Fruit fly (Drosophila melanogaster) whole organism, embryonic: Measurements from ENCODE around the gene CG12194.

Experiments
- Atf6 ChIP-seq: fragments of 200-800 bp; sonication (Bioruptor generic); IDR thresholded peaks from 2 replicates; pipeline ENCODE4 v1.3.6; 2022; ENCODE audit warnings: missing biosample characterization, missing genetic modification characterization
- Bgb ChIP-seq: fragments of 200-800 bp; sonication (Bioruptor generic); IDR thresholded peaks from 2 replicates; pipeline ENCODE4 v1.3.6; 2022; ENCODE audit warnings: missing biosample characterization, missing genetic modification characterization; ENCODE audit not compliant: partially characterized antibody
- Bteb2 ChIP-seq: fragments of 200-800 bp; sonication (Bioruptor generic); optimal IDR thresholded peaks from 2 replicates; lab custom pipeline; 2016; ENCODE audit warnings: missing biosample characterization, missing genetic modification characterization
- CG11695 ChIP-seq: fragments of 200-800 bp; sonication (Bioruptor generic); IDR thresholded peaks from 3 replicates; pipeline ENCODE4 v1.3.6; 2022; ENCODE audit warnings: missing biosample characterization, missing genetic modification characterization
- CG12659 ChIP-seq: fragments of 200-800 bp; sonication (Bioruptor generic); optimal IDR thresholded peaks from 3 replicates; lab custom pipeline; 2017; ENCODE audit warnings: mild to moderate bottlenecking, missing biosample characterization, missing genetic modification reagents, missing genetic modification characterization
- CG14710 ChIP-seq: fragments of 200-800 bp; sonication (Bioruptor generic); optimal IDR thresholded peaks from 3 replicates; lab custom pipeline; 2019; ENCODE audit warnings: missing biosample characterization, mild to moderate bottlenecking, missing genetic modification characterization, moderate library complexity
- CG14860 ChIP-seq: fragments of 200-800 bp; sonication (Bioruptor generic); IDR thresholded peaks from 3 replicates; pipeline ENCODE4 v1.3.6; 2022; ENCODE audit warnings: missing biosample characterization, missing genetic modification characterization; ENCODE audit not compliant: partially characterized antibody
- CG15514 ChIP-seq: fragments of 200-800 bp; sonication (Bioruptor generic); optimal IDR thresholded peaks from 3 replicates; lab custom pipeline; 2017; ENCODE audit warnings: missing biosample characterization, missing genetic modification characterization, mild to moderate bottlenecking, moderate library complexity, missing genetic modification reagents
- CG16813 ChIP-seq: fragments of 200-800 bp; sonication (Bioruptor generic); IDR thresholded peaks from 3 replicates; pipeline ENCODE4 v1.3.6; 2022; ENCODE audit warnings: missing biosample characterization, missing genetic modification characterization; ENCODE audit not compliant: partially characterized antibody
- CG34224 ChIP-seq: fragments of 200-800 bp; sonication (Bioruptor generic); IDR thresholded peaks from 3 replicates; pipeline ENCODE4 v1.3.6; 2022; ENCODE audit warnings: missing biosample characterization, missing genetic modification characterization; ENCODE audit not compliant: partially characterized antibody
- CG4617 ChIP-seq: fragments of 200-800 bp; sonication (Bioruptor generic); optimal IDR thresholded peaks from 3 replicates; lab custom pipeline; 2016; ENCODE audit warnings: missing biosample characterization, missing genetic modification characterization, borderline replicate concordance
- CG7963 ChIP-seq: fragments of 200-800 bp; sonication (Bioruptor generic); IDR thresholded peaks from 3 replicates; pipeline ENCODE4 v1.3.6; 2022; ENCODE audit warnings: missing biosample characterization, missing genetic modification characterization; ENCODE audit not compliant: partially characterized antibody
- CG8944 ChIP-seq: fragments of 200-800 bp; sonication (Bioruptor generic); optimal IDR thresholded peaks from 3 replicates; lab custom pipeline; 2016; ENCODE audit warnings: missing biosample characterization, missing genetic modification characterization
- CG9437 ChIP-seq: fragments of 200-800 bp; sonication (Bioruptor generic); optimal IDR thresholded peaks from 2 replicates; lab custom pipeline; 2018; ENCODE audit warnings: missing biosample characterization, mild to moderate bottlenecking, missing genetic modification characterization
- CG9797 ChIP-seq: fragments of 200-800 bp; sonication (Bioruptor generic); optimal IDR thresholded peaks from 3 replicates; lab custom pipeline; 2018; ENCODE audit warnings: missing biosample characterization, mild to moderate bottlenecking, missing genetic modification characterization
- D ChIP-seq, 2 experiments: fragments of 200-800 bp in 1 of 2; fragments of >200 bp in 1 of 2; sonication (Bioruptor generic) in 1 of 2; optimal IDR thresholded peaks; 2 replicates in 1 of 2; 3 replicates in 1 of 2; lab custom pipeline; 2017; ENCODE audit warnings: mild to moderate bottlenecking in 1 of 2, missing biosample characterization in 1 of 2, missing genetic modification characterization in 1 of 2, missing genetic modification reagents in 1 of 2
- Dp ChIP-seq: fragments of 200-800 bp; sonication (Bioruptor generic); optimal IDR thresholded peaks from 2 replicates; lab custom pipeline; 2018; ENCODE audit warnings: missing biosample characterization, mild to moderate bottlenecking, missing genetic modification characterization, moderate library complexity
- E2f2 ChIP-seq: fragments of 200-800 bp; sonication (Bioruptor generic); IDR thresholded peaks from 2 replicates; pipeline ENCODE4 v1.3.6; 2022; ENCODE audit warnings: missing biosample characterization, missing genetic modification characterization
- Ets97D ChIP-seq: fragments of 200-800 bp; sonication (Bioruptor generic); optimal IDR thresholded peaks from 3 replicates; lab custom pipeline; 2016; ENCODE audit warnings: missing biosample characterization, missing genetic modification characterization
- Fer3 ChIP-seq: fragments of 200-800 bp; sonication (Bioruptor generic); optimal IDR thresholded peaks from 2 replicates; lab custom pipeline; 2018; ENCODE audit warnings: missing biosample characterization, mild to moderate bottlenecking, missing genetic modification characterization, moderate library complexity
- H15 ChIP-seq: fragments of 200-800 bp; sonication (Bioruptor generic); IDR thresholded peaks from 3 replicates; pipeline ENCODE4 v1.3.6; 2022; ENCODE audit warnings: missing biosample characterization, missing genetic modification characterization
- HLH4C ChIP-seq: fragments of 200-800 bp; sonication (Bioruptor generic); IDR thresholded peaks from 3 replicates; pipeline ENCODE4 v1.3.6; 2022; ENCODE audit warnings: missing biosample characterization, missing genetic modification characterization; ENCODE audit not compliant: partially characterized antibody
- HmgZ ChIP-seq: fragments of 200-800 bp; sonication (Bioruptor generic); optimal IDR thresholded peaks from 2 replicates; lab custom pipeline; 2018; ENCODE audit warnings: missing biosample characterization, mild to moderate bottlenecking, missing genetic modification characterization
- MESR4 ChIP-seq: fragments of 200-800 bp; sonication (Bioruptor generic); optimal IDR thresholded peaks from 2 replicates; lab custom pipeline; 2018; ENCODE audit warnings: missing biosample characterization, mild to moderate bottlenecking, missing genetic modification characterization, moderate library complexity
- Med ChIP-seq: fragments of 200-800 bp; sonication (Bioruptor generic); peaks from one replicate; lab custom pipeline; 2016; ENCODE audit warnings: missing biosample characterization, missing genetic modification characterization, mild to moderate bottlenecking, inconsistent platforms, moderate library complexity
- Myb ChIP-seq: fragments of 200-800 bp; sonication (Bioruptor generic); optimal IDR thresholded peaks from 2 replicates; lab custom pipeline; 2016; ENCODE audit warnings: missing biosample characterization, missing genetic modification characterization
- Opbp ChIP-seq: fragments of 200-800 bp; sonication (Bioruptor generic); IDR thresholded peaks from 3 replicates; pipeline ENCODE4 v1.3.6; 2022; ENCODE audit warnings: missing biosample characterization, missing genetic modification characterization; ENCODE audit not compliant: partially characterized antibody
- Pdp1 ChIP-seq, 2 experiments: fragments of 200-800 bp; sonication (Bioruptor generic); optimal IDR thresholded peaks; 3 replicates each; lab custom pipeline; 2016; ENCODE audit warnings: missing biosample characterization in 2 of 2, missing genetic modification characterization in 2 of 2, mild to moderate bottlenecking in 1 of 2, moderate library complexity in 1 of 2
- Rfx ChIP-seq: fragments of 200-800 bp; sonication (Bioruptor generic); IDR thresholded peaks from 2 replicates; pipeline ENCODE4 v1.3.6; 2022; ENCODE audit warnings: missing biosample characterization, missing genetic modification characterization
- bbx ChIP-seq: fragments of 200-800 bp; sonication (Bioruptor generic); IDR thresholded peaks from 2 replicates; pipeline ENCODE4 v1.3.6; 2022; ENCODE audit warnings: missing biosample characterization, missing genetic modification characterization; ENCODE audit not compliant: partially characterized antibody
- bsh ChIP-seq, 2 experiments: fragments of 200-800 bp; sonication (Bioruptor generic); optimal IDR thresholded peaks; 2 replicates each; lab custom pipeline; 2017 to 2018; ENCODE audit warnings: mild to moderate bottlenecking in 2 of 2, missing biosample characterization in 2 of 2, missing genetic modification characterization in 2 of 2, moderate library complexity in 1 of 2
- cas ChIP-seq: fragments of 200-800 bp; sonication (Bioruptor generic); IDR thresholded peaks from 2 replicates; pipeline ENCODE4 v1.3.6; 2022; ENCODE audit warnings: missing biosample characterization, missing genetic modification characterization
- chinmo ChIP-seq: fragments of 200-800 bp; sonication (Bioruptor generic); IDR thresholded peaks from 4 replicates; pipeline ENCODE4 v1.3.6; 2022; ENCODE audit warnings: missing biosample characterization, missing genetic modification characterization; ENCODE audit not compliant: partially characterized antibody
- dimm ChIP-seq: fragments of 200-800 bp; sonication (Bioruptor generic); IDR thresholded peaks from 2 replicates; pipeline ENCODE4 v1.3.6; 2022; ENCODE audit warnings: missing biosample characterization, missing genetic modification characterization
- eve ChIP-seq, 2 experiments: fragments of >200 bp; optimal IDR thresholded peaks; 2 replicates each; lab custom pipeline; 2017; ENCODE audit warnings: missing biosample characterization in 2 of 2, missing genetic modification characterization in 2 of 2
- gcm ChIP-seq: fragments of 200-800 bp; sonication (Bioruptor generic); optimal IDR thresholded peaks from 2 replicates; lab custom pipeline; 2019; ENCODE audit warnings: missing biosample characterization, mild to moderate bottlenecking, missing genetic modification characterization, moderate library complexity
- hb ChIP-seq: fragments of 200-800 bp; sonication (Bioruptor generic); IDR thresholded peaks from 3 replicates; pipeline ENCODE4 v1.3.6; 2022; ENCODE audit warnings: missing biosample characterization, missing genetic modification characterization; ENCODE audit not compliant: partially characterized antibody
- hbn ChIP-seq: fragments of 200-800 bp; sonication (Bioruptor generic); IDR thresholded peaks from 2 replicates; pipeline ENCODE4 v1.3.6; 2022; ENCODE audit warnings: missing biosample characterization, missing genetic modification characterization; ENCODE audit not compliant: partially characterized antibody
- inv ChIP-seq: fragments of 200-800 bp; sonication (Bioruptor generic); IDR thresholded peaks from 2 replicates; pipeline ENCODE4 v1.3.6; 2022; ENCODE audit warnings: missing biosample characterization, missing genetic modification characterization; ENCODE audit not compliant: partially characterized antibody
- kay ChIP-seq: fragments of 200-800 bp; sonication (Bioruptor generic); optimal IDR thresholded peaks from 2 replicates; lab custom pipeline; 2016; ENCODE audit warnings: missing biosample characterization, missing genetic modification characterization
- mld ChIP-seq: fragments of 200-800 bp; sonication (Bioruptor generic); IDR thresholded peaks from 3 replicates; pipeline ENCODE4 v1.3.6; 2022; ENCODE audit warnings: missing biosample characterization, missing genetic modification characterization; ENCODE audit not compliant: partially characterized antibody
- p53 ChIP-seq: fragments of 200-800 bp; sonication (Bioruptor generic); optimal IDR thresholded peaks from 2 replicates; lab custom pipeline; 2016; ENCODE audit warnings: missing biosample characterization, missing genetic modification characterization
- pzg ChIP-seq: fragments of 200-800 bp; sonication (Bioruptor generic); optimal IDR thresholded peaks from 3 replicates; lab custom pipeline; 2018; ENCODE audit warnings: missing biosample characterization, mild to moderate bottlenecking, missing genetic modification characterization, moderate library complexity
- rib ChIP-seq: fragments of 200-800 bp; sonication (Bioruptor generic); IDR thresholded peaks from 2 replicates; pipeline ENCODE4 v1.3.6; 2022; ENCODE audit warnings: missing biosample characterization, missing genetic modification characterization
- sd ChIP-seq: fragments of 200-800 bp; sonication (Bioruptor generic); optimal IDR thresholded peaks from 3 replicates; lab custom pipeline; 2018; ENCODE audit warnings: missing biosample characterization, mild to moderate bottlenecking, missing genetic modification characterization, moderate library complexity
- sna ChIP-seq: fragments of 200-800 bp; sonication (Bioruptor generic); IDR thresholded peaks from 2 replicates; pipeline ENCODE4 v1.3.6; 2022; ENCODE audit warnings: missing biosample characterization, missing genetic modification characterization; ENCODE audit not compliant: partially characterized antibody
- trem ChIP-seq: fragments of 200-800 bp; optimal IDR thresholded peaks from 3 replicates; lab custom pipeline; 2019; ENCODE audit warnings: missing biosample characterization, mild to moderate bottlenecking, missing genetic modification characterization, moderate library complexity
- zfh1 ChIP-seq: fragments of 200-800 bp; sonication (Bioruptor generic); IDR thresholded peaks from 3 replicates; pipeline ENCODE4 v1.3.6; 2022; ENCODE audit warnings: missing biosample characterization, missing genetic modification characterization

CG12194 gene

dm6 chr2L:4830490-4830889, 7.7 kb upstream of the CG12194 start, which contains the start of gene Fnta (continued):
- TF ChIP-seq MESR4 (GFP tag; lab: Kevin White, UChicago) (peak; percentile 66), cas (GFP tag; lab: Robert Waterston, UW) (no peak), E2f2 (GFP tag; lab: Robert Waterston, UW) (peak; percentile 89), H15 (GFP tag; lab: Robert Waterston, UW) (no peak), Atf6 (GFP tag; lab: Robert Waterston, UW) (no peak), dimm (GFP tag; lab: Robert Waterston, UW) (no peak), sd (tag; lab: Kevin White, UChicago) (peak; percentile 54), CG9437 (GFP tag; lab: Kevin White, UChicago) (no peak), p53 (no peak), CG8944 (GFP tag; lab: Kevin White, UChicago) (no peak), Opbp (GFP tag; lab: Robert Waterston, UW) (peak; percentile 93; the same call in 2 of the 3 replicates), CG16813 (GFP tag; lab: Robert Waterston, UW) (peak; percentile 75), CG15514 (GFP tag; lab: Kevin White, UChicago) (peak; percentile 35), mld (GFP tag; lab: Robert Waterston, UW) (peak; percentile 91), sna (peak; percentile 89), D (optimal IDR thresholded peaks at IDR 0.05; lab: Kevin White, UChicago) (no peak), D (GFP tag; optimal IDR thresholded peaks at IDR 0.05; lab: Kevin White, UChicago) (no peak), Bgb (GFP tag; lab: Robert Waterston, UW) (peak; percentile 90), Med (GFP tag; lab: Kevin White, UChicago) (peak; percentile 8), hb (GFP tag; lab: Robert Waterston, UW) (peak; percentile 88), pzg (GFP tag; lab: Kevin White, UChicago) (peak; percentile 47), eve (GFP tag; optimal IDR thresholded peaks at IDR 0.05; lab: Kevin White, UChicago) (no peak), Bteb2 (no peak), CG14860 (GFP tag; lab: Robert Waterston, UW) (peak; percentile 81; the same call in 2 of the 3 replicates), HmgZ (tag; lab: Kevin White, UChicago) (no peak), chinmo (GFP tag; lab: Robert Waterston, UW) (peak; percentile 46; the same call in 1 of the 4 replicates), Pdp1 (GFP tag; optimal IDR thresholded peaks at IDR 0.05; lab: Kevin White, UChicago) (no peak), trem (tag; lab: Kevin White, UChicago) (peak; percentile 32), CG4617 (GFP tag; lab: Kevin White, UChicago) (peak; percentile 21), hbn (GFP tag; lab: Robert Waterston, UW) (peak; percentile 78), CG7963 (GFP tag; lab: Robert Waterston, UW) (peak; percentile 86; the same call in 2 of the 3 replicates), CG11695 (GFP tag; lab: Robert Waterston, UW) (0 out of 3 replicates have a peak, but pooled peaks have one; percentile 22), bbx (peak; percentile 96), inv (GFP tag; lab: Robert Waterston, UW) (peak; percentile 36), zfh1 (GFP tag; lab: Robert Waterston, UW) (no peak), gcm (peak; percentile 51), Ets97D (GFP tag; lab: Kevin White, UChicago) (no peak), CG34224 (GFP tag; lab: Robert Waterston, UW) (peak; percentile 93), CG12659 (peak; percentile 19), Dp (GFP tag; lab: Kevin White, UChicago) (peak; percentile 80), HLH4C (peak; percentile 94), bsh (GFP tag; optimal IDR thresholded peaks at IDR 0.05; lab: Kevin White, UChicago) (no peak), Myb (GFP tag; lab: Kevin White, UChicago) (no peak), CG9797 (GFP tag; lab: Kevin White, UChicago) (peak; percentile 26), CG14710 (tag; lab: Kevin White, UChicago) (peak; percentile 18), rib (GFP tag; lab: Robert Waterston, UW) (no peak), Fer3 (tag; lab: Kevin White, UChicago) (no peak), Rfx (GFP tag; lab: Robert Waterston, UW) (no peak), kay (GFP tag; lab: Kevin White, UChicago) (no peak)
